Fruit fly (Drosophila melanogaster) whole organism, prepupa: ENCODE measurements around the gene CG43245.

ENCODE experiments used
- CG11902 ChIP-seq: fragments of 200-800 bp; sonication (Bioruptor generic); optimal IDR thresholded peaks from 3 replicates; lab custom pipeline; 2016; ENCODE audit warnings: missing biosample characterization, missing genetic modification characterization
- CG34406 ChIP-seq: fragments of 200-800 bp; sonication (Bioruptor generic); optimal IDR thresholded peaks from 3 replicates; lab custom pipeline; 2016; ENCODE audit warnings: missing biosample characterization, missing genetic modification characterization
- CG6792 ChIP-seq: fragments of 200-800 bp; sonication (Bioruptor generic); optimal IDR thresholded peaks from 3 replicates; lab custom pipeline; 2016; ENCODE audit warnings: missing biosample characterization, missing genetic modification characterization
- CG7368 ChIP-seq: fragments of 200-800 bp; sonication (Bioruptor generic); optimal IDR thresholded peaks from 3 replicates; lab custom pipeline; 2016; ENCODE audit warnings: missing biosample characterization, missing genetic modification characterization
- CG8632 ChIP-seq: fragments of 200-800 bp; sonication (Bioruptor generic); optimal IDR thresholded peaks from 3 replicates; lab custom pipeline; 2016; ENCODE audit warnings: missing biosample characterization, missing genetic modification characterization
- Hr39 ChIP-seq: fragments of 200-800 bp; sonication (Bioruptor generic); optimal IDR thresholded peaks from 2 replicates; lab custom pipeline; 2016; ENCODE audit warnings: missing biosample characterization, missing genetic modification characterization
- Lpt ChIP-seq: fragments of 200-800 bp; sonication (Bioruptor generic); optimal IDR thresholded peaks from 3 replicates; lab custom pipeline; 2016; ENCODE audit warnings: missing biosample characterization, missing genetic modification characterization
- Sox102F ChIP-seq: fragments of 200-800 bp; sonication (Bioruptor generic); optimal IDR thresholded peaks from 2 replicates; lab custom pipeline; 2016; ENCODE audit warnings: missing biosample characterization, mild to moderate bottlenecking, missing genetic modification characterization
- Sox14 ChIP-seq: fragments of 200-800 bp; sonication (Bioruptor generic); optimal IDR thresholded peaks from 3 replicates; lab custom pipeline; 2016; ENCODE audit warnings: missing biosample characterization, missing genetic modification characterization
- pdm3 ChIP-seq: fragments of 200-800 bp; sonication (Bioruptor generic); optimal IDR thresholded peaks from 3 replicates; lab custom pipeline; 2016; ENCODE audit warnings: missing biosample characterization, missing genetic modification characterization
- svp ChIP-seq: fragments of 200-800 bp; sonication (Bioruptor generic); peaks from one replicate; lab custom pipeline; 2016; ENCODE audit warnings: missing biosample characterization, missing genetic modification characterization

dm6 chr3L:10793250-10793649, 21.5 kb downstream of the CG43245 start:
- TF ChIP-seq CG34406 (GFP tag; lab: Kevin White, UChicago) (no peak), Sox102F (GFP tag; lab: Kevin White, UChicago) (no peak), Sox14 (GFP tag; lab: Kevin White, UChicago) (no peak), Hr39 (GFP tag; lab: Kevin White, UChicago) (no peak), CG6792 (GFP tag; lab: Kevin White, UChicago) (no peak), CG7368 (no peak), CG8632 (GFP tag; lab: Kevin White, UChicago) (no peak), Lpt (GFP tag; lab: Kevin White, UChicago) (no peak), CG11902 (GFP tag; lab: Kevin White, UChicago) (no peak), pdm3 (GFP tag; lab: Kevin White, UChicago) (no peak), svp (GFP tag; lab: Kevin White, UChicago) (peak; percentile 77)
